Fruit fly (Drosophila melanogaster): ENCODE results near the gene REPTOR-BP.

REPTOR-BP gene

DNA sequence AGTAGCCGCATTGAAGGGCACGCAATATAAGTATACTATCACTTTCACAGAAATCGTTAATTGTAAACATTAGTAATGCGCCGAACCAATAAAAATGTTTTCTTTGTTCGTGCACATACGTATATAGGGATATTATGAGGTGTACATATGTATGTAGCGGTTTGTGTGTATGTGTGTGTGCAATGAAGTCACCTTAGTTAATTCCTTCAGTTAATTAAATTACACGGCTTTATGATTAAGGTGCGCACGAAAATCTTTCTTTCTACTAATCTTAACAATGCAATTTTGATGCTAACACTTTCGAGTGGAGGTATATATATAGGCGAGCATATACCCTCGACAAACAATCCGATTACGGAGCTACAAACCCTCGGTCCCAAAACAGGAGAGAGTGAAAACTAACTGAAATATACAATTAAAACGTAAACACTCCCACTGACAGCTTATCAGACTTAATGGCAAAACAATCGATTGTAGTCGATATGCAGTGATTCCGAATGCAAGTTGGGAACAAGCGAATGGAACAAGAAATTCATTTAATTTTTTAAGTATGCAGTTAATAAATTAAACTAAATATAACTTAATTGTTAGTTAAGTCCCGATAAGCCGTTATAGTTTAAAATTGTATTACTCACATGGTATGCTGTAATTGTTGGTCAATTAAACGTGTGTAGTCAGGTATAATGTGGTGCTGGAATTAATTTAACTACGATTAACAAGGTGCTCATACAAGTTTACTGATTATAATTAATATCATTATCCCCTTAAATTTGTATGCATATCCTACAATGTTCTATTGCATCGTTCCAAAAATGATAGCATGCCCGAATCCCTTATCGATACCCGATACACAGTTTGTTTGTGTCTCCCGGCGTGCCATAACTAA is 43.2 kb upstream of the REPTOR-BP start, which contains the start of the genes Npc1a and Prosalpha6 (continued):
- no peak for TF ChIP-seq rib (GFP tag; IDR thresholded peaks at IDR 0.05)
- no peak for TF ChIP-seq Xrp1 (GFP tag; IDR thresholded peaks at IDR 0.05)
- TF ChIP-seq CG11247 (GFP tag; IDR thresholded peaks at IDR 0.05), result no peak
- no peak for TF ChIP-seq pum (GFP tag; optimal IDR thresholded peaks at IDR 0.05)
- TF ChIP-seq Taf1 (GFP tag; IDR thresholded peaks at IDR 0.05), result no peak
- TF ChIP-seq Ssrp (tag; optimal IDR thresholded peaks at IDR 0.05), result no peak
- TF ChIP-seq tio (GFP tag; optimal IDR thresholded peaks at IDR 0.05), result no peak
- no peak for TF ChIP-seq CG5953 (GFP tag; IDR thresholded peaks at IDR 0.05)
- peak in 1 of 2 experiments; percentile 58 for TF ChIP-seq insv (GFP tag; optimal IDR thresholded peaks at IDR 0.05)
- TF ChIP-seq CG6254 (GFP tag; optimal IDR thresholded peaks at IDR 0.05), result peak; percentile 53
- TF ChIP-seq dati (GFP tag; IDR thresholded peaks at IDR 0.05), result no peak
- TF ChIP-seq Sox102F (GFP tag; optimal IDR thresholded peaks at IDR 0.05), result no peak
- TF ChIP-seq Ravus (GFP tag; IDR thresholded peaks at IDR 0.05), result no peak
- TF ChIP-seq sisA (GFP tag; IDR thresholded peaks at IDR 0.05), result no peak
- peak; percentile 28 for TF ChIP-seq CG13775 (GFP tag; optimal IDR thresholded peaks at IDR 0.05)
- no peak for TF ChIP-seq chn (GFP tag; optimal IDR thresholded peaks at IDR 0.05)
- no peak for TF ChIP-seq Eip74EF (GFP tag; optimal IDR thresholded peaks at IDR 0.05)
- TF ChIP-seq nom (GFP tag; optimal IDR thresholded peaks at IDR 0.05), result no peak
- no peak for TF ChIP-seq CG1529 (GFP tag; optimal IDR thresholded peaks at IDR 0.05)
- TF ChIP-seq CG7556 (GFP tag; optimal IDR thresholded peaks at IDR 0.05), result no peak
- no peak for TF ChIP-seq Awh (GFP tag; IDR thresholded peaks at IDR 0.05)
- TF ChIP-seq disco-r (GFP tag; optimal IDR thresholded peaks at IDR 0.05), result no peak
- TF ChIP-seq CG13123 (GFP tag; optimal IDR thresholded peaks at IDR 0.05), result no peak
- TF ChIP-seq D (optimal IDR thresholded peaks at IDR 0.05), result no peak
- TF ChIP-seq D (GFP tag; optimal IDR thresholded peaks at IDR 0.05), result no peak
- TF ChIP-seq cwo (GFP tag; optimal IDR thresholded peaks at IDR 0.05), result no peak
- TF ChIP-seq twi (tag; optimal IDR thresholded peaks at IDR 0.05), result no peak
- TF ChIP-seq chinmo (GFP tag; IDR thresholded peaks at IDR 0.05; ENCODE audit: partially characterized antibody), result no peak
- TF ChIP-seq zfh2 (GFP tag; optimal IDR thresholded peaks at IDR 0.05), result peak; percentile 25
- no peak for TF ChIP-seq wdn (GFP tag; IDR thresholded peaks at IDR 0.05)
- no peak for TF ChIP-seq tin (GFP tag; optimal IDR thresholded peaks at IDR 0.05)
- TF ChIP-seq CG14710 (tag; optimal IDR thresholded peaks at IDR 0.05), result peak; percentile 70
- no peak for TF ChIP-seq CG8944 (GFP tag; optimal IDR thresholded peaks at IDR 0.05)
- no peak for TF ChIP-seq CG1602 (GFP tag; optimal IDR thresholded peaks at IDR 0.05)
- TF ChIP-seq gsb-n (tag; optimal IDR thresholded peaks at IDR 0.05), result no peak
- TF ChIP-seq CG3995 (GFP tag; optimal IDR thresholded peaks at IDR 0.05), result peak; percentile 27
- TF ChIP-seq Lhr (GFP tag; optimal IDR thresholded peaks at IDR 0.05), result peak; percentile 33
- no peak for TF ChIP-seq salm (tag; optimal IDR thresholded peaks at IDR 0.05)
- TF ChIP-seq phol (tag; optimal IDR thresholded peaks at IDR 0.05), result peak; percentile 61
- no peak for TF ChIP-seq CG1647 (GFP tag; optimal IDR thresholded peaks at IDR 0.05)
- peak; percentile 1 for TF ChIP-seq fd96Cb (tag; optimal IDR thresholded peaks at IDR 0.05)
- no peak for TF ChIP-seq CG31365 (tag; optimal IDR thresholded peaks at IDR 0.05)
- TF ChIP-seq CG10321 (GFP tag; IDR thresholded peaks at IDR 0.05), result no peak
- TF ChIP-seq CG11695 (GFP tag; IDR thresholded peaks at IDR 0.05), result no peak
- no peak for TF ChIP-seq CG14965 (GFP tag; optimal IDR thresholded peaks at IDR 0.05; ENCODE audit: borderline replicate concordance)
- no peak for TF ChIP-seq gem (tag; optimal IDR thresholded peaks at IDR 0.05)
- no peak for TF ChIP-seq ap (GFP tag; IDR thresholded peaks at IDR 0.05)
- 0 out of 2 replicates have a peak, but pooled peaks have one; percentile 27 for TF ChIP-seq nerfin-2 (GFP tag; IDR thresholded peaks at IDR 0.05; ENCODE audit: partially characterized antibody)
- TF ChIP-seq TFAM (GFP tag; optimal IDR thresholded peaks at IDR 0.05), result no peak
- peak; percentile 11 for TF ChIP-seq Myb (GFP tag; optimal IDR thresholded peaks at IDR 0.05)
